Fruit fly (Drosophila melanogaster): ENCODE data around the gene Xrcc2.

Xrcc2 gene

dm6 chrX:18533308-18533707 lies 33.4 kb downstream of the Xrcc2 start (continued):
- TF ChIP-seq odd (GFP tag; optimal IDR thresholded peaks at IDR 0.05) (no peak), CG10959 (GFP tag; IDR thresholded peaks at IDR 0.05) (no peak), bcd (GFP tag; optimal IDR thresholded peaks at IDR 0.05) (no peak), CG3838 (GFP tag; optimal IDR thresholded peaks at IDR 0.05) (no peak), lmd (GFP tag; IDR thresholded peaks at IDR 0.05) (peak; percentile 37; the same call in 1 of the 2 replicates), cad (GFP tag; optimal IDR thresholded peaks at IDR 0.05) (no peak), zfh2 (GFP tag; optimal IDR thresholded peaks at IDR 0.05) (no peak), Ets65A (GFP tag) (peak; percentile 93), emc (GFP tag; optimal IDR thresholded peaks at IDR 0.05) (no peak), CG30403 (GFP tag; optimal IDR thresholded peaks at IDR 0.05) (peak; percentile 14), CG8281 (tag; optimal IDR thresholded peaks at IDR 0.05) (no peak), dan (GFP tag; IDR thresholded peaks at IDR 0.05) (no peak), bigmax (GFP tag; optimal IDR thresholded peaks at IDR 0.05) (no peak), Hmr (GFP tag; optimal IDR thresholded peaks at IDR 0.05) (peak; percentile 12), CG9817 (tag; optimal IDR thresholded peaks at IDR 0.05) (no peak), cg (GFP tag; optimal IDR thresholded peaks at IDR 0.05) (no peak), cwo (GFP tag; optimal IDR thresholded peaks at IDR 0.05) (no peak), Drgx (GFP tag; IDR thresholded peaks at IDR 0.05) (no peak), yki (optimal IDR thresholded peaks at IDR 0.05) (no peak), z (GFP tag; IDR thresholded peaks at IDR 0.05) (no peak), CG9437 (GFP tag; optimal IDR thresholded peaks at IDR 0.05) (peak; percentile 15), CG17186 (GFP tag; optimal IDR thresholded peaks at IDR 0.05) (no peak), az2 (GFP tag; optimal IDR thresholded peaks at IDR 0.05) (peak; percentile 13), CG7745 (tag; optimal IDR thresholded peaks at IDR 0.05) (no peak), CG12299 (tag; optimal IDR thresholded peaks at IDR 0.05) (no peak), NC2β (GFP tag; optimal IDR thresholded peaks at IDR 0.05) (no peak), mam (GFP tag; optimal IDR thresholded peaks at IDR 0.05) (no peak), CG11560 (tag; IDR thresholded peaks at IDR 0.05) (no peak), crc (GFP tag; optimal IDR thresholded peaks at IDR 0.05) (no peak), Lpt (GFP tag; optimal IDR thresholded peaks at IDR 0.05) (no peak), CG10267 (tag; optimal IDR thresholded peaks at IDR 0.05) (no peak), twi (tag; optimal IDR thresholded peaks at IDR 0.05) (peak; percentile 8), chn (GFP tag; optimal IDR thresholded peaks at IDR 0.05) (peak; percentile 20), Neu2 (GFP tag; optimal IDR thresholded peaks at IDR 0.05; ENCODE audit: borderline replicate concordance) (no peak), CG16779 (GFP tag; IDR thresholded peaks at IDR 0.05) (no peak), CG10565 (GFP tag; optimal IDR thresholded peaks at IDR 0.05) (no peak), bab2 (GFP tag; optimal IDR thresholded peaks at IDR 0.05) (peak; percentile 47), Antp (GFP tag; optimal IDR thresholded peaks at IDR 0.05) (no peak), HmgD (GFP tag; optimal IDR thresholded peaks at IDR 0.05) (no peak), CG8359 (GFP tag; optimal IDR thresholded peaks at IDR 0.05; ENCODE audit: borderline replicate concordance) (no peak), Kr (GFP tag; optimal IDR thresholded peaks at IDR 0.05) (no peak), CG11723 (GFP tag; optimal IDR thresholded peaks at IDR 0.05) (no peak), CG17568 (GFP tag; optimal IDR thresholded peaks at IDR 0.05) (no peak), zen2 (GFP tag; IDR thresholded peaks at IDR 0.05; ENCODE audit: partially characterized antibody) (no peak), CG12391 (tag; optimal IDR thresholded peaks at IDR 0.05) (peak; percentile 42), ssp (GFP tag; IDR thresholded peaks at IDR 0.05) (no peak), Doc3 (GFP tag; IDR thresholded peaks at IDR 0.05; ENCODE audit: partially characterized antibody) (no peak), CG10366 (GFP tag; IDR thresholded peaks at IDR 0.05) (no peak), phol (tag; optimal IDR thresholded peaks at IDR 0.05) (peak; percentile 46), knrl (GFP tag; IDR thresholded peaks at IDR 0.05; ENCODE audit: partially characterized antibody) (no peak), CG11504 (tag; optimal IDR thresholded peaks at IDR 0.05) (peak; percentile 59), CG6272 (GFP tag; IDR thresholded peaks at IDR 0.05) (no peak)

All from whole organism, embryonic.